Fruit fly (Drosophila melanogaster) whole organism, embryonic: Measurements from ENCODE around the gene PXo.
A peak's percentile ranks its signal among the peaks of the same experiment; 100 is the strongest.

Experiments used
- Adf1 ChIP-seq: fragments of 200-800 bp; sonication (Bioruptor generic); IDR thresholded peaks from 2 replicates; pipeline ENCODE4 v1.3.6; 2022; ENCODE audit warnings: missing biosample characterization, missing genetic modification characterization
- Bgb ChIP-seq: fragments of 200-800 bp; sonication (Bioruptor generic); IDR thresholded peaks from 2 replicates; pipeline ENCODE4 v1.3.6; 2022; ENCODE audit warnings: missing biosample characterization, missing genetic modification characterization; ENCODE audit not compliant: partially characterized antibody
- BtbVII ChIP-seq: fragments of 200-800 bp; sonication (Bioruptor generic); optimal IDR thresholded peaks from 3 replicates; lab custom pipeline; 2017; ENCODE audit warnings: missing biosample characterization, mild to moderate bottlenecking, missing genetic modification characterization
- CG10431 ChIP-seq: fragments of 200-800 bp; sonication (Bioruptor generic); optimal IDR thresholded peaks from 3 replicates; lab custom pipeline; 2018; ENCODE audit warnings: missing biosample characterization, mild to moderate bottlenecking, missing genetic modification characterization
- CG13123 ChIP-seq: fragments of 200-800 bp; sonication (Bioruptor generic); optimal IDR thresholded peaks from 2 replicates; lab custom pipeline; 2016; ENCODE audit warnings: missing biosample characterization, missing genetic modification characterization
- CG15011 ChIP-seq: fragments of 200-800 bp; sonication (Bioruptor generic); optimal IDR thresholded peaks from 3 replicates; lab custom pipeline; 2018; ENCODE audit warnings: missing biosample characterization, mild to moderate bottlenecking, missing genetic modification characterization
- CG17612 ChIP-seq: fragments of 200-800 bp; sonication (Bioruptor generic); IDR thresholded peaks from 2 replicates; pipeline ENCODE4 v1.3.6; 2022; ENCODE audit warnings: missing biosample characterization, missing genetic modification characterization
- CG17829 ChIP-seq: fragments of 200-800 bp; optimal IDR thresholded peaks from 2 replicates; lab custom pipeline; 2019; ENCODE audit warnings: missing biosample characterization, mild to moderate bottlenecking, missing genetic modification characterization, moderate library complexity
- CG18262 ChIP-seq: fragments of 200-800 bp; optimal IDR thresholded peaks from 3 replicates; lab custom pipeline; 2019; ENCODE audit warnings: missing biosample characterization, mild to moderate bottlenecking, missing genetic modification characterization, moderate library complexity
- CG18476 ChIP-seq: fragments of 200-800 bp; sonication (Bioruptor generic); optimal IDR thresholded peaks from 2 replicates; lab custom pipeline; 2016; ENCODE audit warnings: missing biosample characterization, mild to moderate bottlenecking, missing genetic modification characterization
- CG2889 ChIP-seq: fragments of 200-800 bp; sonication (Bioruptor generic); IDR thresholded peaks from 3 replicates; pipeline ENCODE4 v1.3.6; 2022; ENCODE audit warnings: missing biosample characterization, missing genetic modification characterization
- CG3281 ChIP-seq: fragments of 200-800 bp; sonication (Bioruptor generic); optimal IDR thresholded peaks from 3 replicates; lab custom pipeline; 2017; ENCODE audit warnings: missing biosample characterization, mild to moderate bottlenecking, missing genetic modification characterization
- CG4282 ChIP-seq: fragments of 200-800 bp; sonication (Bioruptor generic); optimal IDR thresholded peaks from 2 replicates; lab custom pipeline; 2016; ENCODE audit warnings: missing biosample characterization, missing genetic modification characterization
- CG4707 ChIP-seq: fragments of 200-800 bp; sonication (Bioruptor generic); optimal IDR thresholded peaks from 2 replicates; lab custom pipeline; 2018; ENCODE audit warnings: missing biosample characterization, mild to moderate bottlenecking, missing genetic modification characterization, moderate library complexity
- CG6683 ChIP-seq: fragments of 200-800 bp; sonication (Bioruptor generic); optimal IDR thresholded peaks from 2 replicates; lab custom pipeline; 2017; ENCODE audit warnings: missing biosample characterization, mild to moderate bottlenecking, missing genetic modification characterization, missing genetic modification reagents
- CG6791 ChIP-seq: fragments of 200-800 bp; sonication (Bioruptor generic); IDR thresholded peaks from 3 replicates; pipeline ENCODE4 v1.3.6; 2022; ENCODE audit warnings: missing biosample characterization, missing genetic modification characterization; ENCODE audit not compliant: partially characterized antibody
- CG9437 ChIP-seq: fragments of 200-800 bp; sonication (Bioruptor generic); optimal IDR thresholded peaks from 2 replicates; lab custom pipeline; 2018; ENCODE audit warnings: missing biosample characterization, mild to moderate bottlenecking, missing genetic modification characterization
- CG9727 ChIP-seq: fragments of 200-800 bp; sonication (Bioruptor generic); optimal IDR thresholded peaks from 3 replicates; lab custom pipeline; 2017; ENCODE audit warnings: missing biosample characterization, mild to moderate bottlenecking, missing genetic modification characterization
- CG9797 ChIP-seq: fragments of 200-800 bp; sonication (Bioruptor generic); optimal IDR thresholded peaks from 3 replicates; lab custom pipeline; 2018; ENCODE audit warnings: missing biosample characterization, mild to moderate bottlenecking, missing genetic modification characterization
- CG9817 ChIP-seq: fragments of 200-800 bp; sonication (Bioruptor generic); optimal IDR thresholded peaks from 2 replicates; lab custom pipeline; 2018; ENCODE audit warnings: missing biosample characterization, mild to moderate bottlenecking, missing genetic modification characterization, moderate library complexity
- CoRest ChIP-seq: fragments of 200-800 bp; sonication (Bioruptor generic); optimal IDR thresholded peaks from 3 replicates; lab custom pipeline; 2018; ENCODE audit warnings: missing biosample characterization, mild to moderate bottlenecking, missing genetic modification characterization, moderate library complexity
- Dbx ChIP-seq: fragments of 200-800 bp; sonication (Bioruptor generic); IDR thresholded peaks from 3 replicates; pipeline ENCODE4 v1.3.6; 2022; ENCODE audit warnings: missing biosample characterization, missing genetic modification characterization
- Drgx ChIP-seq: fragments of 200-800 bp; sonication (Bioruptor generic); IDR thresholded peaks from 2 replicates; pipeline ENCODE4 v1.3.6; 2022; ENCODE audit warnings: missing biosample characterization, missing genetic modification characterization
- Lim3 ChIP-seq: fragments of 200-800 bp; sonication (Bioruptor generic); IDR thresholded peaks from 2 replicates; pipeline ENCODE4 v1.3.6; 2022; ENCODE audit warnings: missing biosample characterization, missing genetic modification characterization
- MTF-1 ChIP-seq: fragments of 200-800 bp; sonication (Bioruptor generic); optimal IDR thresholded peaks from 2 replicates; lab custom pipeline; 2018; ENCODE audit warnings: missing biosample characterization, mild to moderate bottlenecking, missing genetic modification characterization, borderline replicate concordance
- Ravus ChIP-seq: fragments of 200-800 bp; sonication (Bioruptor generic); IDR thresholded peaks from 2 replicates; pipeline ENCODE4 v1.3.6; 2022; ENCODE audit warnings: missing biosample characterization, missing genetic modification characterization
- Tbp ChIP-seq: fragments of >200 bp; optimal IDR thresholded peaks from 2 replicates; lab custom pipeline; 2018; ENCODE audit warnings: missing biosample characterization, missing genetic modification characterization
- YL-1 ChIP-seq: fragments of 200-800 bp; sonication (Bioruptor generic); optimal IDR thresholded peaks from 3 replicates; lab custom pipeline; 2017; ENCODE audit warnings: missing biosample characterization, mild to moderate bottlenecking, missing genetic modification characterization
- ab ChIP-seq: fragments of 200-800 bp; sonication (Bioruptor generic); optimal IDR thresholded peaks from 2 replicates; lab custom pipeline; 2016; ENCODE audit warnings: missing biosample characterization, missing genetic modification characterization
- ase ChIP-seq: fragments of 200-800 bp; sonication (Bioruptor generic); IDR thresholded peaks from 3 replicates; pipeline ENCODE4 v1.3.6; 2022; ENCODE audit warnings: missing biosample characterization, missing genetic modification characterization
- bab2 ChIP-seq: fragments of 200-800 bp; sonication (Bioruptor generic); optimal IDR thresholded peaks from 2 replicates; lab custom pipeline; 2016; ENCODE audit warnings: missing biosample characterization, missing genetic modification characterization
- chinmo ChIP-seq: fragments of 200-800 bp; sonication (Bioruptor generic); IDR thresholded peaks from 4 replicates; pipeline ENCODE4 v1.3.6; 2022; ENCODE audit warnings: missing biosample characterization, missing genetic modification characterization; ENCODE audit not compliant: partially characterized antibody
- crol ChIP-seq: fragments of 200-800 bp; sonication (Bioruptor generic); IDR thresholded peaks from 2 replicates; pipeline ENCODE4 v1.3.6; 2022; ENCODE audit warnings: missing biosample characterization, missing genetic modification characterization
- cwo ChIP-seq: fragments of 200-800 bp; sonication (Bioruptor generic); optimal IDR thresholded peaks from 3 replicates; lab custom pipeline; 2017; ENCODE audit warnings: missing biosample characterization, missing genetic modification characterization, mild to moderate bottlenecking, moderate library complexity, missing genetic modification reagents
- dan ChIP-seq: fragments of 200-800 bp; sonication (Bioruptor generic); IDR thresholded peaks from 2 replicates; pipeline ENCODE4 v1.3.6; 2022; ENCODE audit warnings: missing biosample characterization, missing genetic modification characterization
- dpn ChIP-seq, 2 experiments: fragments of 200-800 bp; sonication (Bioruptor generic); optimal IDR thresholded peaks; 3 replicates each; lab custom pipeline; 2016; ENCODE audit warnings: missing biosample characterization in 2 of 2, missing genetic modification characterization in 2 of 2
- ems ChIP-seq: fragments of 200-800 bp; sonication (Bioruptor generic); optimal IDR thresholded peaks from 3 replicates; lab custom pipeline; 2016; ENCODE audit warnings: missing biosample characterization, missing genetic modification characterization
- ftz-f1 ChIP-seq: fragments of 200-800 bp; sonication (Bioruptor generic); optimal IDR thresholded peaks from 2 replicates; lab custom pipeline; 2016; ENCODE audit warnings: missing biosample characterization, missing genetic modification characterization
- grau ChIP-seq: fragments of 200-800 bp; optimal IDR thresholded peaks from 3 replicates; lab custom pipeline; 2019; ENCODE audit warnings: missing biosample characterization, mild to moderate bottlenecking, missing genetic modification characterization, moderate library complexity
- hbn ChIP-seq: fragments of 200-800 bp; sonication (Bioruptor generic); IDR thresholded peaks from 2 replicates; pipeline ENCODE4 v1.3.6; 2022; ENCODE audit warnings: missing biosample characterization, missing genetic modification characterization; ENCODE audit not compliant: partially characterized antibody
- ken ChIP-seq: fragments of 200-800 bp; sonication (Bioruptor generic); IDR thresholded peaks from 3 replicates; pipeline ENCODE4 v1.3.6; 2022; ENCODE audit warnings: missing biosample characterization, missing genetic modification characterization
- luna ChIP-seq: fragments of 200-800 bp; sonication (Bioruptor generic); optimal IDR thresholded peaks from 2 replicates; lab custom pipeline; 2016; ENCODE audit warnings: missing biosample characterization, missing genetic modification characterization
- nerfin-2 ChIP-seq: fragments of 200-800 bp; sonication (Bioruptor generic); IDR thresholded peaks from 2 replicates; pipeline ENCODE4 v1.3.6; 2022; ENCODE audit warnings: missing biosample characterization, missing genetic modification characterization; ENCODE audit not compliant: partially characterized antibody
- pita ChIP-seq: fragments of 200-800 bp; sonication (Bioruptor generic); optimal IDR thresholded peaks from 2 replicates; lab custom pipeline; 2017; ENCODE audit warnings: missing biosample characterization, mild to moderate bottlenecking, missing genetic modification characterization
- ranshi ChIP-seq: fragments of 200-800 bp; sonication (Bioruptor generic); IDR thresholded peaks from 2 replicates; pipeline ENCODE4 v1.3.6; 2022; ENCODE audit warnings: missing biosample characterization, missing genetic modification characterization
- sens ChIP-seq: fragments of 200-800 bp; sonication (Bioruptor generic); peaks from one replicate; lab custom pipeline; 2016; ENCODE audit warnings: missing biosample characterization, missing genetic modification characterization
- slou ChIP-seq: fragments of 200-800 bp; sonication (Bioruptor generic); optimal IDR thresholded peaks from 3 replicates; lab custom pipeline; 2016; ENCODE audit warnings: missing biosample characterization, missing genetic modification characterization
- tap ChIP-seq: fragments of 200-800 bp; optimal IDR thresholded peaks from 3 replicates; lab custom pipeline; 2019; ENCODE audit warnings: missing biosample characterization, mild to moderate bottlenecking, missing genetic modification characterization, moderate library complexity
- tgo ChIP-seq: fragments of 200-800 bp; sonication (Bioruptor generic); IDR thresholded peaks from 3 replicates; pipeline ENCODE4 v1.3.6; 2022; ENCODE audit warnings: missing biosample characterization, missing genetic modification characterization
- trem ChIP-seq: fragments of 200-800 bp; optimal IDR thresholded peaks from 3 replicates; lab custom pipeline; 2019; ENCODE audit warnings: missing biosample characterization, mild to moderate bottlenecking, missing genetic modification characterization, moderate library complexity
- unc-4 ChIP-seq: fragments of 200-800 bp; sonication (Bioruptor generic); IDR thresholded peaks from 2 replicates; pipeline ENCODE4 v1.3.6; 2022; ENCODE audit warnings: missing biosample characterization, missing genetic modification characterization; ENCODE audit not compliant: partially characterized antibody

Gene PXo

DNA sequence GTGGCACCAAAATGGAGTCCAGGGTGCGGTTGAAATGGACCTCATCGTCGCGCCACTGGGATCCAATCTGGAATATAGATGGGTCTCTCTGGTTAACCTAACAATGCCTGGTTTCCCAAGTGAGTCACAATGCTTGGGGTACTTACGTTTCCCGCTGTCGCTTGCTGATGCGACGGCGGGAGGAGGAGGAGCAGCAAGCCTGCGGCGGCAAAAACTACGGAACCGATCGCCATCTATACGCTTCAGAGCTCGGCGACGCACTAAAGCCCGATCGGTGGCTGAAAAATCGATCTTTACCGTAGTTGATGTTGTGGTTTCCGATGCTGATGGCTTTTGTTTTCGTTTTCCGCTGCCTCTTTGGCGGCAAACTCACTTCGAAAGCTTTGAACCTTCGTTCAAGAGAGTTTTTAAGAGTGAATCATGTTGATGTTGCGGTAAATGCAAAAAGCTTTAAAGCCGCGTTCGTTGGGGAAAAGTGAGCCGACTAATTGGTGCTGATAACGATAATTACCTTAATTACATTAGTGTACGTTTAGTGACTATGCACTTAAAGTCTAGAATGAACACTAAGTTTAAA is 18.8 kb downstream of the PXo start, which contains the start of gene QC (continued):
- TF ChIP-seq ken (GFP tag; lab: Robert Waterston, UW) (no peak), Adf1 (GFP tag; lab: Robert Waterston, UW) (peak; percentile 49), grau (tag; lab: Kevin White, UChicago) (no peak), Tbp (no peak), CG6683 (GFP tag; lab: Kevin White, UChicago) (no peak), tap (tag; lab: Kevin White, UChicago) (no peak), CG6791 (GFP tag; lab: Robert Waterston, UW) (no peak), Ravus (GFP tag; lab: Robert Waterston, UW) (no peak), ab (no peak), ase (GFP tag; lab: Robert Waterston, UW) (0 out of 3 replicates have a peak, but pooled peaks have one; percentile 20), cwo (no peak), CG17612 (GFP tag; lab: Robert Waterston, UW) (no peak), CG10431 (GFP tag; lab: Kevin White, UChicago) (no peak), trem (tag; lab: Kevin White, UChicago) (no peak), bab2 (GFP tag; lab: Kevin White, UChicago) (no peak), Dbx (0 out of 3 replicates have a peak, but pooled peaks have one; percentile 23), CG4707 (GFP tag; lab: Kevin White, UChicago) (no peak), ems (GFP tag; lab: Kevin White, UChicago) (no peak), BtbVII (GFP tag; lab: Kevin White, UChicago) (no peak), dan (GFP tag; lab: Robert Waterston, UW) (no peak), MTF-1 (GFP tag; lab: Kevin White, UChicago) (no peak), Drgx (GFP tag; lab: Robert Waterston, UW) (peak; percentile 29; the same call in 1 of the 2 replicates), CG9797 (GFP tag; lab: Kevin White, UChicago) (no peak), CG13123 (GFP tag; lab: Kevin White, UChicago) (no peak), unc-4 (GFP tag; lab: Robert Waterston, UW) (0 out of 2 replicates have a peak, but pooled peaks have one; percentile 17), ranshi (no peak), CG4282 (GFP tag; lab: Kevin White, UChicago) (no peak), Lim3 (GFP tag; lab: Robert Waterston, UW) (no peak), pita (no peak), hbn (GFP tag; lab: Robert Waterston, UW) (no peak), CG9437 (GFP tag; lab: Kevin White, UChicago) (no peak), luna (GFP tag; lab: Kevin White, UChicago) (no peak), CG18476 (GFP tag; lab: Kevin White, UChicago) (no peak), tgo (GFP tag; lab: Robert Waterston, UW) (no peak), ftz-f1 (GFP tag; lab: Kevin White, UChicago) (no peak), YL-1 (GFP tag; lab: Kevin White, UChicago) (no peak), slou (GFP tag; lab: Kevin White, UChicago) (no peak), CG15011 (no peak), chinmo (GFP tag; lab: Robert Waterston, UW) (peak; percentile 83; the same call in 2 of the 4 replicates), sens (GFP tag; lab: Kevin White, UChicago) (no peak), CG9727 (GFP tag; lab: Kevin White, UChicago) (no peak), CG2889 (GFP tag; lab: Robert Waterston, UW) (no peak), CG17829 (tag; lab: Kevin White, UChicago) (no peak), Bgb (GFP tag; lab: Robert Waterston, UW) (peak; percentile 15; the same call in 1 of the 2 replicates), nerfin-2 (GFP tag; lab: Robert Waterston, UW) (no peak), dpn (GFP tag; optimal IDR thresholded peaks at IDR 0.05; lab: Kevin White, UChicago) (no peak), CG9817 (no peak), CoRest (tag; lab: Kevin White, UChicago) (no peak), CG18262 (tag; lab: Kevin White, UChicago) (no peak), CG3281 (GFP tag; lab: Kevin White, UChicago) (no peak), crol (GFP tag; lab: Robert Waterston, UW) (peak; percentile 79)
